Worm (Caenorhabditis elegans) whole organism, L4/young adult: ENCODE results near the gene try-12.

ENCODE experiments used
- dao-5 ChIP-seq: sonication (generic microtip); optimal IDR thresholded peaks from 2 replicates; lab custom pipeline; 2016; ENCODE audit warnings: missing genotype, missing genetic modification characterization, moderate library complexity, missing compliant biosample characterization
- him-1 ChIP-seq: sonication (generic microtip); optimal IDR thresholded peaks from 2 replicates; lab custom pipeline; 2016; ENCODE audit warnings: missing genotype, missing genetic modification reagents, missing genetic modification characterization, missing compliant biosample characterization

DNA sequence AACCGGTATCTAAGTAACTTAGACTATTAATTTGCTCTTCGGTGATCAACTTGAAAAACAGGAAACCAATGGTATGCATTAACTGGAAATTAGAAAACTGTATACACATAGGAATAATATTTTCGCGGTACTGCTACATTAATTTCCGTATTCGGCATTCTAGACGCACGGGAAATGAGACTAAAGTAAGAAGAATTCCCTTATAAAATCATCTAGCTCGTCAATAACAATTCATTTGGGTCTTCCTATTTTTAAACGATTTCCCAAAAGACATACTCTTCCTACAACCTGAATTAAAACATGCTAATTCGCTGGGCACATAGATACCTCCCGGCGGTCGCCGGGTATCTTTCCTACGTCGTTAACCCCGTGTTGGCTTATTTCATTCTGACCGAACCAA, 46.8 kb upstream of the try-12 start, which contains the start of gene srj-13:
- TF ChIP-seq him-1 (tag; lab: Kevin White, UChicago) (no peak), dao-5 (no peak)
